Fruit fly (Drosophila melanogaster): Measurements from ENCODE around the gene CG34015.

CG34015 gene

dm6 chrX:16448252-16449191 is at the start of gene CG34015, which contains the start of gene eIF4H1:
Gene CG34015, minus strand, starts transcription at chrX:16448302.
Gene eIF4H1, plus strand, starts transcription at chrX:16448665.
- TF ChIP-seq Snoo (tag; optimal IDR thresholded peaks at IDR 0.05) (peak; percentile 63), rn (GFP tag; IDR thresholded peaks at IDR 0.05) (peak; percentile 3; the same call in 1 of the 2 replicates), CG8159 (tag; optimal IDR thresholded peaks at IDR 0.05) (peak; percentile 63), CG14655 (GFP tag; optimal IDR thresholded peaks at IDR 0.05) (no peak), CG9948 (tag; optimal IDR thresholded peaks at IDR 0.05) (peak; percentile 40), CG10348 (GFP tag; IDR thresholded peaks at IDR 0.05) (no peak), CG4496 (GFP tag; IDR thresholded peaks at IDR 0.05) (peak; percentile 80), CG15710 (tag; optimal IDR thresholded peaks at IDR 0.05) (peak; percentile 62), Pif1B (GFP tag; optimal IDR thresholded peaks at IDR 0.05) (peak; percentile 62), fd96Ca (GFP tag; IDR thresholded peaks at IDR 0.05) (no peak), CG17806 (tag; optimal IDR thresholded peaks at IDR 0.05) (peak; percentile 17), CG34367 (tag; optimal IDR thresholded peaks at IDR 0.05) (peak; percentile 25), D1 (tag; optimal IDR thresholded peaks at IDR 0.05) (no peak), CG32121 (GFP tag; IDR thresholded peaks at IDR 0.05) (peak; percentile 85), CG12605 (GFP tag; IDR thresholded peaks at IDR 0.05) (peak; percentile 70; the same call in 1 of the 2 replicates), EcR (GFP tag; optimal IDR thresholded peaks at IDR 0.05) (peak; percentile 92), gl (tag; optimal IDR thresholded peaks at IDR 0.05) (peak; percentile 63), Pif1A (GFP tag; optimal IDR thresholded peaks at IDR 0.05) (peak; percentile 60), CG8301 (tag; optimal IDR thresholded peaks at IDR 0.05) (peak; percentile 58), Ets98B (GFP tag; IDR thresholded peaks at IDR 0.05) (peak; percentile 80), CG13204 (GFP tag; optimal IDR thresholded peaks at IDR 0.05) (peak; percentile 76)

DNA sequence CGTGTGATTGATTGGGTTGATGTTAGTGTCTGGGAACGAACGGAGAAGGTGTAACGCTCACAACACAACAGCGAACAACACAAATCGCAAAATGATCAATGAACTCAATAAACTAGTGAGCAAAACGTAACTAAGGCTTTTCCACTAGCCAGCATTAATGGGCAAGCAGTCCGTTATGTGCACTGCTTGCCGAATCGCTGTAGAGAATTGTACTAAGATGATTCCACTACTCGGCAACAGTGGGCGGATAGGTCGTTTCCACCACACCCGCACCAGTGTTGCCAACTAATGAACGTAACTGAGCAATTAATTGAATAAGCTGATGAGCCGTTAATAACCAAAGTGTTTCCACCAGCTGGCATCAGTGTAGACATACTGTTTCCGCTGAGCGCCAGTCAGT is 36.4 kb upstream of the CG34015 start:
- TF ChIP-seq CG17806 (tag; optimal IDR thresholded peaks at IDR 0.05) (no peak), CG9948 (tag; optimal IDR thresholded peaks at IDR 0.05) (no peak), EcR (GFP tag; optimal IDR thresholded peaks at IDR 0.05) (no peak), gl (tag; optimal IDR thresholded peaks at IDR 0.05) (no peak), CG8301 (tag; optimal IDR thresholded peaks at IDR 0.05) (no peak), CG15710 (tag; optimal IDR thresholded peaks at IDR 0.05) (no peak), CG10348 (GFP tag; IDR thresholded peaks at IDR 0.05) (no peak), Ets98B (GFP tag; IDR thresholded peaks at IDR 0.05) (no peak), CG34367 (tag; optimal IDR thresholded peaks at IDR 0.05) (no peak), Pif1B (GFP tag; optimal IDR thresholded peaks at IDR 0.05) (no peak), Snoo (tag; optimal IDR thresholded peaks at IDR 0.05) (no peak), D1 (tag; optimal IDR thresholded peaks at IDR 0.05) (no peak), CG8159 (tag; optimal IDR thresholded peaks at IDR 0.05) (no peak), fd96Ca (GFP tag; IDR thresholded peaks at IDR 0.05) (no peak), Pif1A (GFP tag; optimal IDR thresholded peaks at IDR 0.05) (no peak), CG4496 (GFP tag; IDR thresholded peaks at IDR 0.05) (no peak), rn (GFP tag; IDR thresholded peaks at IDR 0.05) (no peak), CG32121 (GFP tag; IDR thresholded peaks at IDR 0.05) (no peak), CG13204 (GFP tag; optimal IDR thresholded peaks at IDR 0.05) (no peak)

DNA sequence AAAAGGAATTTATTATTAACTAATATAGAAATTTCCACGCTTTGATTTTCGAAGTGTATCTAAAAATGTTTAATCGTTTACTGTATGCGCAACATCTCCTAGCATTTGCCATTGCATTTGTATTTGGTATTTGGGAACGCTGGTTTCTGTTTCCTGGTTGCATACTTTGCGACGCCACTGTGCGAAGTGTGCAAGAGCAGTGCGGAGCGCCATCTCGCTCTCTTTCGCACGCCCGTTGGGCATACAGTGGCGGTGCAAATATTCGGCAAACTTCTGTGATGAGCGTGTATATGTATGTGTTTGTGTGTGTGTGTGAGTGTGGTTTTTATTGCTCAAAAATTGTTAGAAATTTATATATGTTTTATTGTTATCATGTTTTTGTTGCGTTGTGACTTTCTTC is 10.4 kb upstream of the CG34015 start:
- TF ChIP-seq CG32121 (GFP tag; IDR thresholded peaks at IDR 0.05), result no peak
- peak; percentile 16 for TF ChIP-seq CG14655 (GFP tag; optimal IDR thresholded peaks at IDR 0.05)

DNA sequence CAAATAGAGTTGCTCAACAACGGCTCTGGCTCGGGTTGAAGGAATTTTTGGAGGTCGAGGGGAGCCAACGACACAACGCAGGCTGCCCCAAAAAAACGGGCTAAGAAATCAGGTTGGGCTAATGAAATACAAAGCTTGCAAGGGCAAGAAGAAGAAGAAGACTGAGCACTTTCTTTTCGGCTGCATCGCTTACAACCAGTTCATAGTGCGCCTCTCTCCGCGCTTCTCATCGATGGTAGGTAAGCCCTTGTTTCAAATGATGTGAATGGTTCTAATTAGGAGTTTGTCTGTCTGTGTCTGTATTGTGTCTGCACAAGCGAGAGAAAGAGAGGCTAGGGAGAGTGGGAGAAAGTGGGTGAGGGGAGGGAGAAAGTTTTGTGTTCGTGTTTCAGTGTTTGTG is 8.5 kb upstream of the CG34015 start:
- TF ChIP-seq CG9948 (tag; optimal IDR thresholded peaks at IDR 0.05) (no peak), CG32121 (GFP tag; IDR thresholded peaks at IDR 0.05) (no peak)

DNA sequence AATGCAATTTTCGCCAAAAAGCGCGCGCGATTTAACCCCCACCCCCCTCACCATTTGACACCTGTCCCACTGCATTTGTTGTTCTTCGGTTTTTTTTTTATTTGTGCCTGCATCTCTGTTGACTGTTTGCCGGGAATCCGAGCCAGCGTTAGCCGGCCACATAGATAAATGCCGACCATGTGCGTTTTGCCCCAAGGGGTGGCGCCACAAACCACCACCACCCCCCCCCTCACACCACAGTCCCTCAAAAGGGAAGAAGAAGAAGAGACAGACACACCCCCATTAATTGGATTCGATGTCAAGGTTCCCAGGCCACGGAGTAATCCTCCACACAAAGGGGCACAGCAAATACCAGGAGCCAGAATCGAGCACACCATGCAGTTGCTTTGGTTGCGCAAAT is 1.2 kb upstream of the CG34015 start:
- TF ChIP-seq CG14655 (GFP tag; optimal IDR thresholded peaks at IDR 0.05) (no peak), Ets98B (GFP tag; IDR thresholded peaks at IDR 0.05) (no peak), CG17806 (tag; optimal IDR thresholded peaks at IDR 0.05) (no peak), CG9948 (tag; optimal IDR thresholded peaks at IDR 0.05) (no peak), CG8301 (tag; optimal IDR thresholded peaks at IDR 0.05) (no peak), EcR (GFP tag; optimal IDR thresholded peaks at IDR 0.05) (no peak), CG8159 (tag; optimal IDR thresholded peaks at IDR 0.05) (no peak), CG34367 (tag; optimal IDR thresholded peaks at IDR 0.05) (no peak), CG10348 (GFP tag; IDR thresholded peaks at IDR 0.05) (no peak), gl (tag; optimal IDR thresholded peaks at IDR 0.05) (no peak), rn (GFP tag; IDR thresholded peaks at IDR 0.05) (no peak), CG4496 (GFP tag; IDR thresholded peaks at IDR 0.05) (no peak), CG32121 (GFP tag; IDR thresholded peaks at IDR 0.05) (no peak), Snoo (tag; optimal IDR thresholded peaks at IDR 0.05) (no peak), Pif1A (GFP tag; optimal IDR thresholded peaks at IDR 0.05) (no peak), D1 (tag; optimal IDR thresholded peaks at IDR 0.05) (no peak), CG15710 (tag; optimal IDR thresholded peaks at IDR 0.05) (no peak)

dm6 chrX:16446769-16447168 is 1.3 kb downstream of the CG34015 start, which contains the start of gene eIF2alpha:
Gene eIF2alpha, minus strand, starts transcription at chrX:16446993.
- no peak for TF ChIP-seq CG15710 (tag; optimal IDR thresholded peaks at IDR 0.05)
- no peak for TF ChIP-seq CG34367 (tag; optimal IDR thresholded peaks at IDR 0.05)
- TF ChIP-seq Snoo (tag; optimal IDR thresholded peaks at IDR 0.05), result no peak
- TF ChIP-seq CG12605 (GFP tag; IDR thresholded peaks at IDR 0.05), result 0 out of 2 replicates have a peak, but pooled peaks have one; percentile 18
- TF ChIP-seq Pif1B (GFP tag; optimal IDR thresholded peaks at IDR 0.05), result no peak

Measured in whole organism, pupa.